Worm (Caenorhabditis elegans): ENCODE data around the gene W04H10.2.
"Not testable (repeated sequence)": the region's sequence is repeated elsewhere in the genome, so short reads cannot be mapped to it uniquely, and the experiment has no call there.

The W04H10.2 gene

ce11 chrII:608341-608740 lies 3.0 kb downstream of the W04H10.2 start, which contains the start of gene W04H10.6 (continued):
- TF ChIP-seq lin-14 (GFP tag; optimal IDR thresholded peaks at IDR 0.05) (no peak), mef-2 (tag; optimal IDR thresholded peaks at IDR 0.05) (no peak), nhr-28 (tag; optimal IDR thresholded peaks at IDR 0.05) (no peak), C34B4.2 (tag; optimal IDR thresholded peaks at IDR 0.05) (no peak), nhr-20 (tag; optimal IDR thresholded peaks at IDR 0.05) (no peak), rnt-1 (tag; optimal IDR thresholded peaks at IDR 0.05) (no peak), dpl-1 (GFP tag; optimal IDR thresholded peaks at IDR 0.05) (peak in 2 of 3 experiments; percentile 20 to 24), nhr-76 (tag; optimal IDR thresholded peaks at IDR 0.05) (no peak), fos-1 (tag; optimal IDR thresholded peaks at IDR 0.05) (no peak), pag-3 (tag; optimal IDR thresholded peaks at IDR 0.05; ENCODE audit: borderline replicate concordance, insufficient read depth) (no peak), lin-35 (GFP tag; optimal IDR thresholded peaks at IDR 0.05) (no peak), sup-37 (GFP tag; optimal IDR thresholded peaks at IDR 0.05) (no peak), pqm-1 (tag; optimal IDR thresholded peaks at IDR 0.05) (no peak), F16B12.6 (tag; optimal IDR thresholded peaks at IDR 0.05) (no peak)

- TF ChIP-seq C34B4.2 (tag; optimal IDR thresholded peaks at IDR 0.05): no peak
- TF ChIP-seq efl-3 (GFP tag; optimal IDR thresholded peaks at IDR 0.05): no peak
- TF ChIP-seq nhr-19 (GFP tag; conservative IDR thresholded peaks at IDR 0.05): no peak
- no peak for TF ChIP-seq vab-15 (tag; optimal IDR thresholded peaks at IDR 0.05)
- TF ChIP-seq mep-1 (tag; optimal IDR thresholded peaks at IDR 0.05): no peak
- TF ChIP-seq dsc-1 (tag; optimal IDR thresholded peaks at IDR 0.05): no peak
- TF ChIP-seq aha-1 (tag; optimal IDR thresholded peaks at IDR 0.05): no peak
- no peak for TF ChIP-seq ceh-82 (tag; optimal IDR thresholded peaks at IDR 0.05)
Observed at ce11 chrII:608757-609156, 3.4 kb downstream of the W04H10.2 start, which contains the start of gene W04H10.1. Gene W04H10.1 (plus strand): TSS chrII:609057.

ce11 chrII:612361-612760 lies 7.0 kb downstream of the W04H10.2 start, which contains the start of gene clec-118:
Gene clec-118 (minus strand): TSS chrII:612461.
- not testable (repeated sequence) for TF ChIP-seq lsy-2 (tag; optimal IDR thresholded peaks at IDR 0.05); hpl-2 (GFP tag; optimal IDR thresholded peaks at IDR 0.05); C34B4.2 (tag; optimal IDR thresholded peaks at IDR 0.05)

- no peak for TF ChIP-seq lin-39 (tag; optimal IDR thresholded peaks at IDR 0.05)
- TF ChIP-seq ceh-88 (GFP tag; IDR thresholded peaks at IDR 0.05): no peak
- no peak for TF ChIP-seq tbx-2 (tag; optimal IDR thresholded peaks at IDR 0.05)
- no peak for TF ChIP-seq vab-15 (tag; optimal IDR thresholded peaks at IDR 0.05)
- TF ChIP-seq dsc-1 (tag; optimal IDR thresholded peaks at IDR 0.05): no peak
Observed at ce11 chrII:614701-615100, 9.3 kb downstream of the W04H10.2 start.

ce11 chrII:621141-621540 lies 15.8 kb downstream of the W04H10.2 start:
- TF ChIP-seq dpl-1 (GFP tag; optimal IDR thresholded peaks at IDR 0.05): no peak
- no peak for TF ChIP-seq isw-1 (GFP tag; IDR thresholded peaks at IDR 0.05)
- TF ChIP-seq snpc-4 (tag; optimal IDR thresholded peaks at IDR 0.05): no peak
- no peak for TF ChIP-seq pax-3 (tag; optimal IDR thresholded peaks at IDR 0.05)
- peak; percentile 15 for TF ChIP-seq elt-2 (tag; optimal IDR thresholded peaks at IDR 0.05)
- no peak for TF ChIP-seq ceh-63 (GFP tag; optimal IDR thresholded peaks at IDR 0.05)
- no peak for TF ChIP-seq aha-1 (tag; optimal IDR thresholded peaks at IDR 0.05)
- TF ChIP-seq lin-35 (GFP tag; optimal IDR thresholded peaks at IDR 0.05): peak in 1 of 2 experiments; percentile 18
- TF ChIP-seq fkh-10 (GFP tag; optimal IDR thresholded peaks at IDR 0.05): no peak
- TF ChIP-seq nhr-84 (tag; optimal IDR thresholded peaks at IDR 0.05): no peak
- no peak for TF ChIP-seq grh-1 (GFP tag; IDR thresholded peaks at IDR 0.05)
- TF ChIP-seq C04F5.9 (tag; optimal IDR thresholded peaks at IDR 0.05): no peak
- TF ChIP-seq unc-86 (tag; optimal IDR thresholded peaks at IDR 0.05): no peak
- no peak for TF ChIP-seq nhr-237 (tag; optimal IDR thresholded peaks at IDR 0.05)
- TF ChIP-seq nhr-28 (tag; optimal IDR thresholded peaks at IDR 0.05): no peak

Measured in whole organism, L1 larva.